Worm (Caenorhabditis elegans): ENCODE measurements around the gene F15E6.9.

The F15E6.9 gene

DNA sequence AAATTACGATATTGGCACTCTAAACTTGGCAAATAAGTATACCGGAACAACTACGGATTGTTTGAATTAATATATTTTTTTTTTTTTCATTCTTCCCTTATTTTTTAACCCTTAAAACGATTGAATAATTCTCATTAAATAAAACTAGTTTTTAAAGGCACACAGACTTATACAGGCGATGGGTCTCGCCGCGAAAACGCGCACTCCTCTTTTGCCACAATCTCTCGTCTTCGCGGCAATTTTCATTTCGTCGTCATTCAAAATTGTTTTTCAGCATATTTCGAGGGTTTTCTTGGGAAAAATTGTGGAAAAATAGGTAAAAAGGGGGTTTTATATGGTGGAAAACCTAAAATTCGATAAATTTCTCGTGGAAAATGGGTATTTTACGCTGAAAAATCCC is 51.5 kb downstream of the F15E6.9 start (continued):
- TF ChIP-seq lin-13 (GFP tag; optimal IDR thresholded peaks at IDR 0.05) (peak; percentile 48), sptf-1 (tag; optimal IDR thresholded peaks at IDR 0.05) (no peak), lsy-2 (tag; optimal IDR thresholded peaks at IDR 0.05) (peak; percentile 73 to 85), zag-1 (tag; optimal IDR thresholded peaks at IDR 0.05) (no peak), hlh-17 (GFP tag; optimal IDR thresholded peaks at IDR 0.05; ENCODE audit: borderline replicate concordance) (no peak), elt-2 (tag; optimal IDR thresholded peaks at IDR 0.05) (no peak), unc-86 (tag; optimal IDR thresholded peaks at IDR 0.05) (peak; percentile 39), ztf-4 (tag; optimal IDR thresholded peaks at IDR 0.05) (no peak), nhr-85 (tag) (no peak), aly-2 (tag; optimal IDR thresholded peaks at IDR 0.05) (no peak), nhr-237 (tag; optimal IDR thresholded peaks at IDR 0.05) (no peak), pax-3 (tag; optimal IDR thresholded peaks at IDR 0.05) (no peak), tbx-2 (tag; optimal IDR thresholded peaks at IDR 0.05) (peak; percentile 59), pag-3 (tag; optimal IDR thresholded peaks at IDR 0.05; ENCODE audit: borderline replicate concordance, insufficient read depth) (no peak), alr-1 (tag; optimal IDR thresholded peaks at IDR 0.05; ENCODE audit: borderline replicate concordance) (no peak), nhr-77 (tag; optimal IDR thresholded peaks at IDR 0.05) (no peak), dsc-1 (tag; optimal IDR thresholded peaks at IDR 0.05) (peak; percentile 66), fkh-4 (tag; optimal IDR thresholded peaks at IDR 0.05; ENCODE audit: borderline replicate concordance) (no peak), ceh-8 (GFP tag; optimal IDR thresholded peaks at IDR 0.05) (no peak), lin-35 (GFP tag; optimal IDR thresholded peaks at IDR 0.05) (peak; percentile 76 to 85), vab-15 (tag; optimal IDR thresholded peaks at IDR 0.05) (no peak), xbp-1 (tag; optimal IDR thresholded peaks at IDR 0.05) (peak; percentile 53), ceh-90 (tag; optimal IDR thresholded peaks at IDR 0.05) (no peak), C16A3.4 (tag; optimal IDR thresholded peaks at IDR 0.05) (peak; percentile 25), swsn-7 (tag; optimal IDR thresholded peaks at IDR 0.05) (peak; percentile 67), nhr-90 (tag; optimal IDR thresholded peaks at IDR 0.05; ENCODE audit: poor library complexity) (peak; percentile 42), tlp-1 (tag; optimal IDR thresholded peaks at IDR 0.05) (no peak), lin-39 (tag; optimal IDR thresholded peaks at IDR 0.05) (peak; percentile 2), pqm-1 (tag; optimal IDR thresholded peaks at IDR 0.05) (no peak), unc-130 (tag; optimal IDR thresholded peaks at IDR 0.05) (peak; percentile 40), dpl-1 (GFP tag; optimal IDR thresholded peaks at IDR 0.05) (peak; percentile 60 to 82 (median 80)), nhr-19 (GFP tag; conservative IDR thresholded peaks at IDR 0.05) (peak; percentile 64), nhr-28 (tag; optimal IDR thresholded peaks at IDR 0.05) (no peak), isw-1 (GFP tag; IDR thresholded peaks at IDR 0.05) (peak; percentile 68)

DNA sequence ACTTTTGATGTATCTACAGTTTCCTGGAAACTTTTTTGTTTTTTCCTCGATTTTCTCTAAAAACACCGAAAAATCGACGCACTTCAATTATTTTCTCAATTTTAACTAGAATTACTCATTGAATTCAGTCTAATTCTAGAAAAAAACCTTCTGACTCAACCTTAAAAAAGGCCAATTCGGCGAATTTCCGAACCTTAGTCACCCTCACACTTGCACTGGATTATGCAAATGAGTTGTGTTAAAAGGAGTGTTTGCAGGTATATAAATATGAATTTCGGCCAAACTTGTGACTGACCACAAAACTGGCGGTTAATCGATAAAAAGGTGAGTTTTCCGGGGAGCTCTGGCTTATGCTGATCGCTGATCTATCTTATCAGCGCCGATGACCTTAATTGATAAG is 52.4 kb downstream of the F15E6.9 start, which contains the start of gene ttr-20:
TSS of gene ttr-20 (plus strand) at position 301 of the 400 bp plus-strand sequence.
- TF ChIP-seq aly-2 (tag; optimal IDR thresholded peaks at IDR 0.05) = no peak
- peak; percentile 7 for TF ChIP-seq nhr-85 (tag)
- TF ChIP-seq snpc-4 (tag; optimal IDR thresholded peaks at IDR 0.05) = no peak
- no peak for TF ChIP-seq hlh-4 (tag; optimal IDR thresholded peaks at IDR 0.05)
- no peak for TF ChIP-seq lin-35 (GFP tag; optimal IDR thresholded peaks at IDR 0.05)
- no peak for TF ChIP-seq mef-2 (tag; optimal IDR thresholded peaks at IDR 0.05)
- no peak for TF ChIP-seq nhr-19 (GFP tag; conservative IDR thresholded peaks at IDR 0.05)

DNA sequence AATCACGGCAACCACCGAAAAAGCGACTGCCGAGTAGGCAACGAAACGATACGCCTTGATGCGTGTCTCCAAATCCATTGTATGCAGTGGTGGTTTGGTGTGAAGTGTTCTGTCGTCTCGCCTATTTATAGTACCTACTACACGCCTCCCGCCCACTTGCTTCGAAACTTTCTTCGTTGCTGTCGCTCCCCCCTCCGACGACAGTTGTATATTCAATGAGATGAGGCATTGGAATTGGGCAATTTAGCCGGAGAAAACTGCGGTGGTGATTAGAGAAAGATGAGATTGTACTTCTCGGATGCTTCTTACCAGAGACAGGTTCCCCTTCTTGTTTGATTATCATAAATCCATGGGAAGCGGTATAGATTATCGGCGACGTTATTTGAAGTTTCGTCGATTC is 54.4 kb downstream of the F15E6.9 start, which contains the start of gene col-34:
TSS of gene col-34 (minus strand) at position 101 of the 400 bp plus-strand sequence.
- TF ChIP-seq blmp-1 (tag; optimal IDR thresholded peaks at IDR 0.05) (peak; percentile 15), mdl-1 (tag; optimal IDR thresholded peaks at IDR 0.05) (no peak)
